Fruit fly (Drosophila melanogaster): ENCODE measurements around the gene CG10252.

The CG10252 gene

dm6 chr3R:23723381-23724034, 27.5 kb upstream of the CG10252 start (continued):
- TF ChIP-seq achi (GFP tag; optimal IDR thresholded peaks at IDR 0.05) (peak; percentile 21), eg (GFP tag; IDR thresholded peaks at IDR 0.05) (peak; percentile 69), Eip75B (GFP tag; optimal IDR thresholded peaks at IDR 0.05) (peak; percentile 65), Hr38 (GFP tag; optimal IDR thresholded peaks at IDR 0.05) (no peak), CG6808 (GFP tag; optimal IDR thresholded peaks at IDR 0.05) (peak; percentile 59), CG11294 (GFP tag; IDR thresholded peaks at IDR 0.05) (peak; percentile 10; the same call in 1 of the 2 replicates), CG11762 (GFP tag; optimal IDR thresholded peaks at IDR 0.05; ENCODE audit: insufficient read depth) (peak; percentile 46), CG8632 (GFP tag; optimal IDR thresholded peaks at IDR 0.05) (peak; percentile 5), dsx (GFP tag; optimal IDR thresholded peaks at IDR 0.05; ENCODE audit: poor library complexity, severe bottlenecking) (peak; percentile 80), Gug (GFP tag; IDR thresholded peaks at IDR 0.05) (peak; percentile 52; the same call in 1 of the 2 replicates), esn (GFP tag; optimal IDR thresholded peaks at IDR 0.05) (peak; percentile 17), CG15336 (GFP tag; IDR thresholded peaks at IDR 0.05) (peak; percentile 71), CG16779 (tag; optimal IDR thresholded peaks at IDR 0.05) (peak; percentile 23), spab (GFP tag; optimal IDR thresholded peaks at IDR 0.05) (peak; percentile 20), fd59A (GFP tag; optimal IDR thresholded peaks at IDR 0.05) (no peak), Ets21C (GFP tag; optimal IDR thresholded peaks at IDR 0.05) (peak; percentile 6), CG6854 (GFP tag; optimal IDR thresholded peaks at IDR 0.05) (peak; percentile 6), CG7368 (GFP tag; optimal IDR thresholded peaks at IDR 0.05) (peak; percentile 78), CG32006 (GFP tag; optimal IDR thresholded peaks at IDR 0.05) (peak; percentile 47), net (GFP tag; optimal IDR thresholded peaks at IDR 0.05) (no peak), salr (GFP tag; optimal IDR thresholded peaks at IDR 0.05) (peak in 1 of 2 experiments; percentile 39), CG34406 (GFP tag; optimal IDR thresholded peaks at IDR 0.05) (no peak), CG3919 (GFP tag; optimal IDR thresholded peaks at IDR 0.05) (peak; percentile 61), Hr4 (GFP tag; optimal IDR thresholded peaks at IDR 0.05) (peak; percentile 56), Blimp-1 (GFP tag; optimal IDR thresholded peaks at IDR 0.05) (no peak), CG10631 (GFP tag; optimal IDR thresholded peaks at IDR 0.05) (peak; percentile 47), CG1621 (tag; optimal IDR thresholded peaks at IDR 0.05) (peak; percentile 46), fkh (GFP tag; optimal IDR thresholded peaks at IDR 0.05) (peak; percentile 92), Eip78C (GFP tag) (peak; percentile 91), CG8319 (GFP tag; optimal IDR thresholded peaks at IDR 0.05) (peak; percentile 48), topi (GFP tag; optimal IDR thresholded peaks at IDR 0.05) (peak; percentile 8), svp (GFP tag) (peak; percentile 75), vri (GFP tag; optimal IDR thresholded peaks at IDR 0.05) (peak; percentile 56), CG31627 (GFP tag; optimal IDR thresholded peaks at IDR 0.05) (no peak), CG11902 (GFP tag; optimal IDR thresholded peaks at IDR 0.05) (no peak), Hr39 (GFP tag; optimal IDR thresholded peaks at IDR 0.05) (peak; percentile 15), CG6276 (GFP tag; optimal IDR thresholded peaks at IDR 0.05) (peak; percentile 33), dac (GFP tag; optimal IDR thresholded peaks at IDR 0.05) (peak; percentile 6), ss (GFP tag; optimal IDR thresholded peaks at IDR 0.05) (peak; percentile 55 to 61)

dm6 chr3R:23722680-23723372, 26.8 kb upstream of the CG10252 start, which contains the start of gene CG10365:
CG10365 (plus strand) TSS chr3R:23723331.
- TF ChIP-seq svp (GFP tag) = peak; percentile 91
- peak in 1 of 2 experiments; percentile 94 for TF ChIP-seq salr (GFP tag; optimal IDR thresholded peaks at IDR 0.05)
- TF ChIP-seq Hr39 (GFP tag; optimal IDR thresholded peaks at IDR 0.05) = peak; percentile 32
- TF ChIP-seq Sox102F (GFP tag; optimal IDR thresholded peaks at IDR 0.05) = peak; percentile 68
- peak; percentile 64 for TF ChIP-seq fd59A (GFP tag; optimal IDR thresholded peaks at IDR 0.05)
- peak; percentile 89 for TF ChIP-seq CG7368 (GFP tag; optimal IDR thresholded peaks at IDR 0.05)
- TF ChIP-seq CG10669 (GFP tag; optimal IDR thresholded peaks at IDR 0.05) = peak; percentile 63
- peak; percentile 91 for TF ChIP-seq CG6792 (GFP tag; optimal IDR thresholded peaks at IDR 0.05)
- peak; percentile 89 for TF ChIP-seq CG11762 (GFP tag; optimal IDR thresholded peaks at IDR 0.05; ENCODE audit: insufficient read depth)
- TF ChIP-seq achi (GFP tag; optimal IDR thresholded peaks at IDR 0.05) = peak; percentile 92
- peak; percentile 87 for TF ChIP-seq Lpt (GFP tag; optimal IDR thresholded peaks at IDR 0.05)
- TF ChIP-seq CG6163 (GFP tag; IDR thresholded peaks at IDR 0.05) = peak; percentile 90
- TF ChIP-seq eg (GFP tag; IDR thresholded peaks at IDR 0.05) = peak; percentile 95
- TF ChIP-seq CG15336 (GFP tag; IDR thresholded peaks at IDR 0.05) = peak; percentile 97
- TF ChIP-seq CG6808 (GFP tag; optimal IDR thresholded peaks at IDR 0.05) = peak; percentile 77
- TF ChIP-seq Ets21C (GFP tag; optimal IDR thresholded peaks at IDR 0.05) = no peak
- peak; percentile 92 for TF ChIP-seq esn (GFP tag; optimal IDR thresholded peaks at IDR 0.05)
- no peak for TF ChIP-seq fkh (GFP tag; optimal IDR thresholded peaks at IDR 0.05)
- TF ChIP-seq CG3032 (tag; optimal IDR thresholded peaks at IDR 0.05) = peak; percentile 89
- peak; percentile 7 for TF ChIP-seq dac (GFP tag; optimal IDR thresholded peaks at IDR 0.05)
- TF ChIP-seq Sox15 (GFP tag; optimal IDR thresholded peaks at IDR 0.05) = peak; percentile 75
- peak; percentile 59 for TF ChIP-seq Blimp-1 (GFP tag; optimal IDR thresholded peaks at IDR 0.05)
- TF ChIP-seq OdsH (GFP tag; optimal IDR thresholded peaks at IDR 0.05) = peak; percentile 90
